Worm (Caenorhabditis elegans): Measurements from ENCODE around the gene epg-9.
A peak's percentile ranks its signal among the peaks of the same experiment; 100 is the strongest.

The epg-9 gene

DNA sequence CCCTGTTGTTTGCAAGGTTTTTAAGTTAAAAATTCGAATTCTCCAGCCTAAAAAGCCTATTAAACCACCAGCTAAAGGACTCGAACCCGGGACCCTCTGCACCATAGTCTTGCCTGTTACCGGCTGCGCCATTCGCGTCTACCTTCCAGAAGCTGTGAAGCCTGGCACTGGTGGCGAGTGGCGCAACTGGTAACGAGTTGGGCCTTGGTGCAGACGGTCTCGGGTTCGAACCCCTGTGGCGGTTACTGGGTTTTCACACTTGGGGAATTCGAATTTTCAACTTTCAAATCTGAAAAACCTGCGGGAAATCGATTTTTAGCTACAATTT, 1.9 kb downstream of the epg-9 start:
- TF ChIP-seq skn-1 (tag; optimal IDR thresholded peaks at IDR 0.05) (no peak), snpc-4 (tag; optimal IDR thresholded peaks at IDR 0.05) (no peak), nhr-25 (tag; optimal IDR thresholded peaks at IDR 0.05) (no peak), nhr-23 (tag; optimal IDR thresholded peaks at IDR 0.05) (no peak), pha-4 (tag; optimal IDR thresholded peaks at IDR 0.05) (no peak), lin-15B (tag; optimal IDR thresholded peaks at IDR 0.05) (no peak), nhr-76 (tag; optimal IDR thresholded peaks at IDR 0.05) (no peak), fkh-2 (tag; optimal IDR thresholded peaks at IDR 0.05) (no peak), fos-1 (tag; optimal IDR thresholded peaks at IDR 0.05) (no peak), ama-1 (optimal IDR thresholded peaks at IDR 0.05) (no peak), zag-1 (tag; optimal IDR thresholded peaks at IDR 0.05) (no peak)

DNA sequence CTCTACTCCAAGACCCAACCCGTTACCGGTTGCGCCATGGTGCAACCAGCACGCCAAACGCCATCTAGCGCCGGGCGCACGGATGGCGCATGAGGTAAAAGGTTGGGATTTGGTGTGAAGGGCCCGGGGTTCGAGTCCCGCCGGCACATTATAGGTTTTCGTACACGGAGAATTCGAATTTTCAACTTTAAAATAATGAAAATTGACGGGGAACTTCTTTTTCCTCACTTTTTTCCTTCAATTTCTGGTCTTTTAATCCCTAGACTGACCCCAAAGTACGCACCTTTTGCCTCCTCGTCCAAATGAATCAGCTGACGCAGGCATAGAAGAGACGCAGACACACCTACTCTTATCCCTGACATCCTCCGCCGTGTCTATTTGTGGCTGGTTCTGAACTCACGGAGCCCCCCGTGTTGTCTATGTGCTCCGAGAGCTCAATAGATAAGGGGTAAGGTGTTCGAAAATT, 2.6 kb downstream of the epg-9 start:
- TF ChIP-seq pha-4 (tag; optimal IDR thresholded peaks at IDR 0.05) = peak; percentile 61
- no peak for TF ChIP-seq ceh-28 (tag; optimal IDR thresholded peaks at IDR 0.05)
- peak; percentile 22 for TF ChIP-seq nhr-25 (tag; optimal IDR thresholded peaks at IDR 0.05)
- TF ChIP-seq nhr-23 (tag; optimal IDR thresholded peaks at IDR 0.05) = peak; percentile 11
- peak; percentile 32 for TF ChIP-seq nfya-1 (tag; optimal IDR thresholded peaks at IDR 0.05; ENCODE audit: insufficient read depth)
- TF ChIP-seq ceh-16 (tag; optimal IDR thresholded peaks at IDR 0.05) = no peak
- TF ChIP-seq ama-1 (optimal IDR thresholded peaks at IDR 0.05) = peak; percentile 87
- peak; percentile 43 for TF ChIP-seq egl-5 (tag; optimal IDR thresholded peaks at IDR 0.05)

DNA sequence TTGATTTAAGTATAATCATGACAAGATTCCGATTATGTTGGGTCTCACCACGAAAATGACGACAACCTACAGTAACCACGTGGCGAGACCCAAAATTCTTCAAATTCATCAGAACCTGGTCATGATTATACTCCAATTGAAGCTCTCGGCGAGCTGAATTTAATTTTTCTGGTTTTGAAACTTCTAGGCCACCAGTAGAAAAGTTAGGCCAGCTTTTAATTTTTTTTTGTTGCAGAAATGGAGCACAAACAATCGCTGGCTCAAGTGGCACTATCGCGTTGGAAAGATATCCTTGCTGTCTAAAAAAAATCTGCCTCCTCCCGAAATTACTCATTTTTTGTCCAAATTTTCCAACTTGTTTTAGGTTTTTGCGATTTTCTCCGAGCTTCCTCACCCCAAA, 5.6 kb downstream of the epg-9 start:
- TF ChIP-seq hmg-11 (tag; optimal IDR thresholded peaks at IDR 0.05) = no peak
- no peak for TF ChIP-seq egl-5 (tag; optimal IDR thresholded peaks at IDR 0.05)
- no peak for TF ChIP-seq fkh-10 (GFP tag; optimal IDR thresholded peaks at IDR 0.05)
- no peak for TF ChIP-seq nhr-43 (tag; optimal IDR thresholded peaks at IDR 0.05; ENCODE audit: poor library complexity, severe bottlenecking)
- TF ChIP-seq ceh-9 (tag; optimal IDR thresholded peaks at IDR 0.05) = no peak
- TF ChIP-seq skn-1 (tag; optimal IDR thresholded peaks at IDR 0.05) = no peak
- no peak for TF ChIP-seq ztf-4 (tag; optimal IDR thresholded peaks at IDR 0.05)
- TF ChIP-seq R02D3.7 (tag; optimal IDR thresholded peaks at IDR 0.05) = no peak
- no peak for TF ChIP-seq lin-15B (tag; optimal IDR thresholded peaks at IDR 0.05)
- TF ChIP-seq ceh-82 (tag; optimal IDR thresholded peaks at IDR 0.05) = no peak
- no peak for TF ChIP-seq mdl-1 (tag; optimal IDR thresholded peaks at IDR 0.05)
- TF ChIP-seq egl-27 (tag; optimal IDR thresholded peaks at IDR 0.05) = no peak
- TF ChIP-seq mml-1 (tag; optimal IDR thresholded peaks at IDR 0.05) = no peak
- TF ChIP-seq sea-2 (GFP tag; optimal IDR thresholded peaks at IDR 0.05) = no peak
- no peak for TF ChIP-seq zag-1 (tag; optimal IDR thresholded peaks at IDR 0.05)
- no peak for TF ChIP-seq elt-2 (tag; optimal IDR thresholded peaks at IDR 0.05)
- no peak for TF ChIP-seq elt-3 (tag; optimal IDR thresholded peaks at IDR 0.05)
- no peak for TF ChIP-seq nhr-23 (tag; optimal IDR thresholded peaks at IDR 0.05)
- no peak for TF ChIP-seq nhr-77 (tag; optimal IDR thresholded peaks at IDR 0.05)

DNA sequence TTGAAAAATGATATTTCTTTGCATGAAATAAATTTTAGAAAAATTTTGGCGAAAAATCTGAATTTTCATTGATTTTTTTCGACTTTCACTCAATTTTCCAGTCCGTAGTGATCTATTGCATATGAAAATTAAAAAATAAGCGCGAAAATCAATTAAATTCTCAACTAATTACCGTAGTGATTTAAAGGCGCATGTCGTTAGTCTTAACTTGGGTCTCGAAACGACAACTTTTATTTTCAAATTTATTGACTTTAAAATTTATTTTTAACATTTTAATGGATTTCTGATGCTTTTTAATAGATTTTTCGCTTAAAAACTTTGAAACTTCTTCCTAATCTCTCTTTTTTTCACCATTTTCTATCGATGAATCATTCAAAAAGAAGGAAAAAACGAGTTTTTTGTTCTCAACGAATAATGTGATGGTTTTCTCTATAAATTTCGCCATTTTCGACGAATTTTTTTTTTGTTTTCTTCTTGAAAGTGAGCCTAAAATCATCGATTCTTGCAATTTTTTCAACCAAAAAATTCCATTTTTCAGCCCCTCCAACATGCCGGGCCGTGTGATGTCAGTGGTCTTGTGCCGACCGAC, 6.7 kb downstream of the epg-9 start, which contains the start of gene vamp-7:
Gene vamp-7 (plus strand): TSS at position 539 of the 589 bp plus-strand sequence.
- TF ChIP-seq fkh-2 (tag; optimal IDR thresholded peaks at IDR 0.05) (no peak), lsy-12 (tag; optimal IDR thresholded peaks at IDR 0.05) (peak; percentile 31), pha-4 (tag; optimal IDR thresholded peaks at IDR 0.05) (peak; percentile 18)

DNA sequence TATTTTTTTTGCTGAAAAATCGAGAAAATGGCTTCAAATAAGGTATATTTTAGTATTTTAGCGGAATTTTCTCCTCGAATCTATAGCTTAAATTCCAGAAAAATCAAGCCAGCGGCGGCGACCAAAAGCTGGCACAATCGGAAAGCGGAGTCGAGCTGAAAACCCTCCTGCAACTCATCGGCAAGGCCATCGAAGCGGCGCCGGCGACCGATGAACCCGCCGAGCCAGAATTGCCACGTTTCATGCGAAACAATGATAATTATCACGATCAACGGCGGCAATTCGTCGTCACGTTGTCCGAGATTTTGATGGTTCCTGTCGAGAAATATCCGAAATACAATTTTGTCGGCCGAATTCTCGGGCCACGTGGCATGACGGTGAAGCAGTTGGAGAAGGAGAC, 9.5 kb downstream of the epg-9 start, which contains the start of gene Y69A2AR.32:
Gene Y69A2AR.32 (plus strand): TSS at position 28 of the 400 bp plus-strand sequence.
- no peak for TF ChIP-seq sea-2 (GFP tag; optimal IDR thresholded peaks at IDR 0.05)
- TF ChIP-seq nhr-28 (tag; optimal IDR thresholded peaks at IDR 0.05) = no peak
- no peak for TF ChIP-seq ama-1 (optimal IDR thresholded peaks at IDR 0.05)
- no peak for TF ChIP-seq nhr-11 (tag; optimal IDR thresholded peaks at IDR 0.05)
- no peak for TF ChIP-seq eor-1 (tag; optimal IDR thresholded peaks at IDR 0.05)
- no peak for TF ChIP-seq daf-12 (tag; optimal IDR thresholded peaks at IDR 0.05)
- TF ChIP-seq pqm-1 (tag; optimal IDR thresholded peaks at IDR 0.05) = no peak
- no peak for TF ChIP-seq elt-1 (tag; optimal IDR thresholded peaks at IDR 0.05)
- TF ChIP-seq hmg-11 (tag; optimal IDR thresholded peaks at IDR 0.05) = no peak
- no peak for TF ChIP-seq ZK546.5 (tag; optimal IDR thresholded peaks at IDR 0.05)
- TF ChIP-seq nhr-23 (tag; optimal IDR thresholded peaks at IDR 0.05) = no peak
- TF ChIP-seq tbx-2 (tag; optimal IDR thresholded peaks at IDR 0.05) = no peak
- TF ChIP-seq mml-1 (tag; optimal IDR thresholded peaks at IDR 0.05) = no peak
- no peak for TF ChIP-seq lin-39 (tag; optimal IDR thresholded peaks at IDR 0.05)
- no peak for TF ChIP-seq nhr-25 (tag; optimal IDR thresholded peaks at IDR 0.05)
- TF ChIP-seq ceh-28 (tag; optimal IDR thresholded peaks at IDR 0.05) = no peak
- TF ChIP-seq zag-1 (tag; optimal IDR thresholded peaks at IDR 0.05) = no peak
- no peak for TF ChIP-seq unc-39 (tag; optimal IDR thresholded peaks at IDR 0.05)
- no peak for TF ChIP-seq mdl-1 (tag; optimal IDR thresholded peaks at IDR 0.05)
- no peak for TF ChIP-seq nhr-43 (tag; optimal IDR thresholded peaks at IDR 0.05; ENCODE audit: poor library complexity, severe bottlenecking)

Data from whole organism, L3 larva.